Worm (Caenorhabditis elegans): ENCODE results near the gene Y94H6A.12.

Gene Y94H6A.12

ce11 chrIV:2729957-2730356 is 17.1 kb upstream of the Y94H6A.12 start, which contains the start of gene Y94H6A.2:
TSS of gene Y94H6A.2 (plus strand) at chrIV:2730292.
- TF ChIP-seq aptf-2 (GFP tag; conservative IDR thresholded peaks at IDR 0.05) = no peak
- TF ChIP-seq nhr-80 (tag; optimal IDR thresholded peaks at IDR 0.05) = peak; percentile 67

ce11 chrIV:2725784-2726183 is 12.9 kb upstream of the Y94H6A.12 start, which contains the start of gene ubxn-2:
TSS of gene ubxn-2 (minus strand) at chrIV:2725819.
- peak; percentile 31 for TF ChIP-seq efl-1 (GFP tag; optimal IDR thresholded peaks at IDR 0.05)
- no peak for TF ChIP-seq madf-10 (tag; optimal IDR thresholded peaks at IDR 0.05)
- peak; percentile 64 for TF ChIP-seq D2030.7 (GFP tag; IDR thresholded peaks at IDR 0.05)
- no peak for TF ChIP-seq nhr-120 (GFP tag; IDR thresholded peaks at IDR 0.05)
- peak; percentile 79 for TF ChIP-seq lin-54 (GFP tag; optimal IDR thresholded peaks at IDR 0.05)
- peak; percentile 91 for TF ChIP-seq Y53G8AR.9 (GFP tag; conservative IDR thresholded peaks at IDR 0.05)
- peak; percentile 29; the same call in 1 of the 2 replicates for TF ChIP-seq ekl-4 (GFP tag; IDR thresholded peaks at IDR 0.05)
- peak; percentile 83 for TF ChIP-seq dox-1 (GFP tag; IDR thresholded peaks at IDR 0.05)
- TF ChIP-seq T07F8.4 (tag; optimal IDR thresholded peaks at IDR 0.05) = no peak
- peak; percentile 76 for TF ChIP-seq pbrm-1 (GFP tag; IDR thresholded peaks at IDR 0.05)
- TF ChIP-seq Y56A3A.18 (GFP tag; IDR thresholded peaks at IDR 0.05) = no peak
- TF ChIP-seq Y53F4B.3 (GFP tag; IDR thresholded peaks at IDR 0.05) = no peak
- peak; percentile 61; the same call in 1 of the 2 replicates for TF ChIP-seq hmg-20 (GFP tag; IDR thresholded peaks at IDR 0.05)
- TF ChIP-seq F23B12.7 (tag; optimal IDR thresholded peaks at IDR 0.05; ENCODE audit: insufficient read depth) = peak; percentile 35
- TF ChIP-seq nfyb-1 (GFP tag; IDR thresholded peaks at IDR 0.05) = peak; percentile 83
- TF ChIP-seq rcor-1 (GFP tag; IDR thresholded peaks at IDR 0.05) = peak; percentile 56; the same call in 1 of the 2 replicates
- TF ChIP-seq cebp-1 (GFP tag; IDR thresholded peaks at IDR 0.05) = no peak
- peak; percentile 78 for TF ChIP-seq cebp-1 (tag; optimal IDR thresholded peaks at IDR 0.05)
- TF ChIP-seq mcd-1 (GFP tag; IDR thresholded peaks at IDR 0.05) = peak; percentile 89
- TF ChIP-seq hmg-1.2 (GFP tag; IDR thresholded peaks at IDR 0.05) = peak; percentile 51
- peak; percentile 85 for TF ChIP-seq lin-40 (tag; optimal IDR thresholded peaks at IDR 0.05)
- no peak; the same call in 1 of the 2 replicates for TF ChIP-seq madf-8 (GFP tag; conservative IDR thresholded peaks at IDR 0.05)
- TF ChIP-seq ceh-100 (GFP tag; IDR thresholded peaks at IDR 0.05) = no peak
- no peak for TF ChIP-seq egl-18 (GFP tag; IDR thresholded peaks at IDR 0.05)
- peak; percentile 48 for TF ChIP-seq dpl-1 (GFP tag; optimal IDR thresholded peaks at IDR 0.05)
- TF ChIP-seq F55B11.4 (tag; optimal IDR thresholded peaks at IDR 0.05; ENCODE audit: borderline replicate concordance, insufficient read depth) = no peak
- TF ChIP-seq ZK185.1 (tag; optimal IDR thresholded peaks at IDR 0.05; ENCODE audit: poor library complexity, severe bottlenecking) = no peak
- TF ChIP-seq Y95B8A.8 (GFP tag; IDR thresholded peaks at IDR 0.05) = no peak
- TF ChIP-seq lsy-27 (tag; optimal IDR thresholded peaks at IDR 0.05; ENCODE audit: borderline replicate concordance, insufficient read depth) = no peak
- peak; percentile 32 for TF ChIP-seq nhr-80 (tag; optimal IDR thresholded peaks at IDR 0.05)
- TF ChIP-seq tbx-9 (tag; optimal IDR thresholded peaks at IDR 0.05; ENCODE audit: borderline replicate concordance) = no peak
- peak; percentile 36 for TF ChIP-seq attf-3 (GFP tag; conservative IDR thresholded peaks at IDR 0.05)
- TF ChIP-seq B0019.2 (GFP tag; conservative IDR thresholded peaks at IDR 0.05) = no peak
- peak; percentile 64 for TF ChIP-seq attf-5 (GFP tag; optimal IDR thresholded peaks at IDR 0.05)
- TF ChIP-seq atf-7 (tag; optimal IDR thresholded peaks at IDR 0.05) = peak; percentile 33
- TF ChIP-seq lin-35 (GFP tag; optimal IDR thresholded peaks at IDR 0.05) = peak in 1 of 3 experiments; percentile 70
- peak; percentile 58 for TF ChIP-seq tbp1 (GFP tag; optimal IDR thresholded peaks at IDR 0.05)
- TF ChIP-seq snpc-4 (GFP tag; optimal IDR thresholded peaks at IDR 0.05) = no peak
- peak in 2 of 4 experiments; percentile 34 to 49 for TF ChIP-seq snpc-4 (tag; optimal IDR thresholded peaks at IDR 0.05)
- TF ChIP-seq xnd-1 (tag; optimal IDR thresholded peaks at IDR 0.05) = peak; percentile 34
- TF ChIP-seq snpc-1.3 (tag; optimal IDR thresholded peaks at IDR 0.05; ENCODE audit: insufficient read depth) = peak; percentile 21
- no peak for TF ChIP-seq ztf-6 (GFP tag; IDR thresholded peaks at IDR 0.05)
- 0 out of 2 replicates have a peak, but pooled peaks have one; percentile 19 for TF ChIP-seq ceh-91 (GFP tag; IDR thresholded peaks at IDR 0.05)
- no peak for TF ChIP-seq hrde-1 (tag; optimal IDR thresholded peaks at IDR 0.05; ENCODE audit: borderline replicate concordance)
- no peak for TF ChIP-seq T26A5.8 (tag; optimal IDR thresholded peaks at IDR 0.05)
